Worm (Caenorhabditis elegans): Measurements from ENCODE around the gene irk-2.

- TF ChIP-seq nhr-11 (tag; optimal IDR thresholded peaks at IDR 0.05) = no peak
- no peak for TF ChIP-seq ama-1 (optimal IDR thresholded peaks at IDR 0.05)
These were observed 14.8 kb upstream of the irk-2 start for ce11 chrX:729062-729461.
